Fruit fly (Drosophila melanogaster) Kc167 (cell line): ENCODE results near the gene CG6656.

Source experiments
- Myc ChIP-seq: fragments of >200 bp; optimal IDR thresholded peaks from 2 replicates; lab custom pipeline; 2017; ENCODE audit warnings: missing external identifiers
- Sin3A ChIP-seq: fragments of >200 bp; optimal IDR thresholded peaks from 2 replicates; lab custom pipeline; 2018; ENCODE audit warnings: missing external identifiers
- h ChIP-seq: fragments of >200 bp; optimal IDR thresholded peaks from 3 replicates; lab custom pipeline; 2018; ENCODE audit warnings: missing external identifiers
- insv ChIP-seq: fragments of >200 bp; optimal IDR thresholded peaks from 3 replicates; lab custom pipeline; 2018; ENCODE audit warnings: missing external identifiers
- psq ChIP-seq: fragments of >200 bp; optimal IDR thresholded peaks from 2 replicates; lab custom pipeline; 2017; ENCODE audit warnings: missing external identifiers
- ttk ChIP-seq: sonication (Bioruptor generic); optimal IDR thresholded peaks from 2 replicates; lab custom pipeline; 2017; ENCODE audit warnings: missing external identifiers

The CG6656 gene

DNA sequence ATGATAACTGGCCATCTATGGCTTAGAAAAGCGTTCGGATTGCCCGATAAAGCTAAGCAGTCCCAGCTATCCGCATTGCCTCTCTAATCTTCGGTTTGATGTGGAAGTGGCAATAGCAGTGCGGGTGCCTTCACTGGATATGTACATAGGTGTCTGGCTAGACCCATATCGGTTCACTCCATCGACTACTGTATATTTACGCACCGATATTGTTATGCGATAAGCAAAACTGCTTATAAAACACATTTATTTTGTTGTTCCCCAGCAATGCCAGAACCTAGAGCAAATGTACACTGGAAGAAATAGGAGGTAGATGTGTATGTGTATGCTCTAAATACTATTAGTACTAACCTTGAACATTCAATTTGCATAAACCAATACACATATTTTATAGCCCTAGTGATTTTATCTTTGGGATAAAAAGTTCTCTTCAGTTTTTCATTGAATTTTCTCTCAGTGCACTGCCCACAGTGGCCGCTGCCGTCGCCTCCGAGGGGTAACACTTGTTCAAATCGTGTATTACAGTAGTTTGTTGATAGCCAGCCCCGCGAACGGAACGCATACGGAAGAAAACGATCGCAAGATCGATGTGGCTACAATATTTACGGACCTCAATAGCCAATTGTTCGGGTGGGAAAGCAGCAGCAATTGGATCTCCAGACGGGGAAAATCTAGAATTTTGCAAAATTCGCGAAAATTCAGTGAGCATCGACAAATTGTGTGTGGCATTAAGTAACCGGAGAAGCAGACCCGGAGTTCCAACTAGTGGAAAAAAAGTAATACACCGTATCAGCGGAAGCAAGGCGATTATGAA, 4.7 kb upstream of the CG6656 start, which contains the start of gene CG31431:
CG31431 (plus strand) TSS at position 524 of the 814 bp plus-strand sequence.
- TF ChIP-seq Sin3A (lab: Kevin White, UChicago): no peak
- TF ChIP-seq Myc (lab: Kevin White, UChicago): no peak
- no peak for TF ChIP-seq psq (lab: Kevin White, UChicago)
- no peak for TF ChIP-seq ttk (lab: Kevin White, UChicago)
- no peak for TF ChIP-seq h (lab: Kevin White, UChicago)
- no peak for TF ChIP-seq insv

DNA sequence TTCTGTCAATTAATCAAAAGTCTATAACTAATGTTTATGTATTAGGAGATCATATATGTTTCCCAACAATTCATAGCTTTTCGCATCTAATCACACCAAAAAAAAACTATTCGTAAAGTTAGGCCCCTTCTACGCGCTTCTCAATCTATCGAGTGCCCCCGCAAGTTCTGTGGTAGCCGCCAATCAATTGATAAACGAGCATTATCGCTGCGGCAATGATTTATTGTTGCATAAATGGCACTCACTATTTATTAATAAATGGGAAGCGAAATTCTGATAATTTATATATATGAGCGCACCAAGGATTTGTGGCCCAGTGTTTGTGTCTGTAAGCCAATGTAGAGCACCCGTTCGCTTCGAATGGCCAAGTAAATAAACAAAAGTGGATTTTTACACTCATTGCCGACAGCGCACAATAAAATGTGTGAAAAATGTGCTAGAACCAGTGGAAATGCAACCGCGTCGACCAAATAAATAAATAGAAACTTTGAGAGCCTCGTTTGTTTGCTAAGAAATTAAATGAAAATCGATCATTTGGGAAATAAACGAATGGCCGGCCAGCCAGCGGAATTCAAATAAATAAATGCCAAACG, 3.6 kb upstream of the CG6656 start:
- TF ChIP-seq Sin3A (lab: Kevin White, UChicago) (no peak), psq (lab: Kevin White, UChicago) (no peak), ttk (lab: Kevin White, UChicago) (no peak), insv (no peak), h (lab: Kevin White, UChicago) (no peak)

DNA sequence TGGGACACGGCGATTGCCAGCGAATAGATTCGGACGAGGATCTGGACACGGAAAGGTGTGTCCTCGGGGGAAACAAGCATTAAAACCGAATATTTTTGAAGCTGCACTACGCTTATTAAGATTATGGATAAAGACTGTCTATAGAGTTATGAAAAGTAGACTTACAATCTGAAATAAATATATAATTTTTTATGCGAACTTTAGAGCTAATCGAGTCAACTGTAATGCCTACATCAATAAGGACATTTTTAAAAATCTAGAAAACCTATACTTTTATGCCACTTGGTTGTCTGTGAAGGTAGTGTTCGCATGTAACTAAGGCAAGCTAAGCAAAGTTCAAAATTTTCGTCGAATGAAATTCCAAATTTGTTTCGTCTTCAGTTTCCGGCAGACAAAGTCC, 1.7 kb upstream of the CG6656 start, which contains the start of gene CG31178:
CG31178 (plus strand) TSS at position 301 of the 400 bp plus-strand sequence.
- TF ChIP-seq psq (lab: Kevin White, UChicago): no peak
- no peak for TF ChIP-seq h (lab: Kevin White, UChicago)
- TF ChIP-seq ttk (lab: Kevin White, UChicago): no peak
- no peak for TF ChIP-seq Sin3A (lab: Kevin White, UChicago)
- no peak for TF ChIP-seq Myc (lab: Kevin White, UChicago)
- TF ChIP-seq insv: no peak

DNA sequence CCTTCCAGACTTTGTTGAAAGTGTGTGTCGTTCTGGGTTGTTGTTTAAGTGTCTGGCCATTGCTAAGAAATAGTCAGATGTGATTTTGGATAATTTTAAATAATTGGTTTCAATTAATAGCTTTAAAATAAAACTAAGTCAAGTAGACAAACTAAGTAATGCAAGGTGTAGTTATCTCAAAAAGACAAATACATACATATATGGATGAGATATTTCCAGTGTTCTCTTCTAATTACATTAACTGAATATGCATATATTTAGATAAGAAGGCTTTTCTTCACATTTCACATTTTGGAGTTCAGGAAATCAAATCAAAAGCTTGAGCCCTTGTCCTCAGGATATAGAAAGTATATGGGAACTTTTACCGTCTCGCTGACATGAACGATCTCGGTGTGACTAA, 2.5 kb downstream of the CG6656 start, which contains the start of gene P5CDh2:
P5CDh2 (plus strand) TSS at position 301 of the 400 bp plus-strand sequence.
- TF ChIP-seq Sin3A (lab: Kevin White, UChicago) (no peak), h (lab: Kevin White, UChicago) (no peak), insv (no peak), psq (lab: Kevin White, UChicago) (no peak), ttk (lab: Kevin White, UChicago) (no peak), Myc (lab: Kevin White, UChicago) (no peak)

DNA sequence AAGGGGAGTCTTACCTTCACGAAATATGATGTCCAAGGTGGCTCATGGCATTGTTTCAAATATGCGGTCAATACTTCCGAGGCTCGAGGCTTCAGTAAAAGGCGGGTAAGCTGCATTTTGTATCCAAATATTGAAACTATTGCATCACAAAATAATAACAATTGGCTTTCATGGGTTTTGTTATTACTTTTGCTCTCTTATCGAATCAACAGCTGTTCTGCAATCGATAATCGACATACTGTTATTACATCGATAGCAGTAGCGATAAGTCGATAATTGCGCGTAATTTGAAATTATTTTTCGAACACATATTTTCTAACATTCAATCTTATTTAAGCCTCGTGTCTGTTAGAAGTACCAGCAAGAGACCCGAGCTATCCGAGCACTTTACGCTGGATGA, 3.4 kb downstream of the CG6656 start, which contains the start of gene CG34148:
CG34148 (minus strand) TSS at position 214 of the 400 bp plus-strand sequence.
- TF ChIP-seq ttk (lab: Kevin White, UChicago) (no peak), insv (no peak), psq (lab: Kevin White, UChicago) (no peak), Myc (lab: Kevin White, UChicago) (no peak), h (lab: Kevin White, UChicago) (no peak), Sin3A (lab: Kevin White, UChicago) (no peak)

DNA sequence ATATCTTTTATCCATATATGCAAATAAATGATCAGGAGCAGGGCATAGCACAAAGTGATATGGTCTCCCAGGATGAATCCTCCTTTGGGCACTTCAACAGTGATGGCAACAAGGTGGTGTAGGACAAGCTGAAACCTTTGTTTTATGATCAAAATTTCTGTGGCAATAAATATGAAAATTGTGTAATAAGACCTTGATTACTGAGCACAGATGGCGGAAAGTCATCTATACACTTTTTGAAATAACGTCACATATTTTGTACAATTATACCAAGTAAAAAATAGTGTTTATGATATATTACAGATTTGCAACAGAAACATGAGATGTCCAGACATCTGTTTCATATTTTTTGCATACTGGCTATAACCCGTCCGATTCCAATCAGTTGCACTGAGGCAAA, 5.4 kb downstream of the CG6656 start, which contains the start of gene CG31465:
CG31465 (plus strand) TSS at position 301 of the 400 bp plus-strand sequence.
- TF ChIP-seq psq (lab: Kevin White, UChicago) (no peak), insv (no peak), Myc (lab: Kevin White, UChicago) (no peak), h (lab: Kevin White, UChicago) (no peak), Sin3A (lab: Kevin White, UChicago) (no peak), ttk (lab: Kevin White, UChicago) (no peak)

DNA sequence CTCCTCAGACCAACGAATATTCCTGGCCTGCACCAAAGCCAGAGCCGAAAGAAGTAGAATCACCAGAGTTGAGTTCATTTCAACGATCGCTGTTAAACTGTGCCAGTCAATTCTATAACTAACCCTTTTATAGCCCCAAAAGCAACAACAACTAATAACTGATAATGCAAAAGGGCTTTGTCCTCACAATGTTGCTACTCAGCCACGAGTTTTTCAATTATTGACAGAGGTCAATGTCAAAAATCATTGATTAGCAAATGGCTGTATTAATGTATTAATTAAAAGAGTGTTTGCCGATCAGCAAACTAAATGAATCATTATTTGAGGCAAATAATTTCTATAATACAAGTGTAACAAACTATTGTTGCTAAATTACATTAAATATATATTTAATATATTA, 9.3 kb downstream of the CG6656 start, which contains the start of gene fit:
fit (minus strand) TSS at position 101 of the 400 bp plus-strand sequence.
- no peak for TF ChIP-seq ttk (lab: Kevin White, UChicago)
- TF ChIP-seq Sin3A (lab: Kevin White, UChicago): no peak
- TF ChIP-seq Myc (lab: Kevin White, UChicago): no peak
- TF ChIP-seq psq (lab: Kevin White, UChicago): no peak
- no peak for TF ChIP-seq insv
- no peak for TF ChIP-seq h (lab: Kevin White, UChicago)

DNA sequence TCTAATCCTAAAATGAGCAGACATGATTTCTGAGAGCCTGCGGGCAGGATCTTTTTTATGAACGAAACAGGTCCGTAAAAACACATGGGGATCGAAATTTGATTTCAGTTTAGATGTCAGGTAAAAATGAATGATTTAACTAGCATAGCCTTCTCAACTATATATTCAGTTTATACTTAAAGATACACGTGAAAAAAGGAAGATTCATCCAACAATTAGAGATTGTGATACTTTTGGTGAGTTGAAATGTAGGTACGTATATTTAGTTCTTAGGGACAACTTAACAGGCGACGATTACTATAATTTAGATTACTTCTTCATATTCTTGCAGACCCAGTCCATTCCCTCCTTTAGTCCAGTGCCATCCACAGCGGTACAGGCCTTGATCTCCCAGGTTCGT, 10.4 kb downstream of the CG6656 start, which contains the start of gene CG17819:
CG17819 (minus strand) TSS at position 101 of the 400 bp plus-strand sequence.
- TF ChIP-seq insv (no peak), ttk (lab: Kevin White, UChicago) (no peak), h (lab: Kevin White, UChicago) (no peak), Myc (lab: Kevin White, UChicago) (no peak), Sin3A (lab: Kevin White, UChicago) (no peak), psq (lab: Kevin White, UChicago) (no peak)

DNA sequence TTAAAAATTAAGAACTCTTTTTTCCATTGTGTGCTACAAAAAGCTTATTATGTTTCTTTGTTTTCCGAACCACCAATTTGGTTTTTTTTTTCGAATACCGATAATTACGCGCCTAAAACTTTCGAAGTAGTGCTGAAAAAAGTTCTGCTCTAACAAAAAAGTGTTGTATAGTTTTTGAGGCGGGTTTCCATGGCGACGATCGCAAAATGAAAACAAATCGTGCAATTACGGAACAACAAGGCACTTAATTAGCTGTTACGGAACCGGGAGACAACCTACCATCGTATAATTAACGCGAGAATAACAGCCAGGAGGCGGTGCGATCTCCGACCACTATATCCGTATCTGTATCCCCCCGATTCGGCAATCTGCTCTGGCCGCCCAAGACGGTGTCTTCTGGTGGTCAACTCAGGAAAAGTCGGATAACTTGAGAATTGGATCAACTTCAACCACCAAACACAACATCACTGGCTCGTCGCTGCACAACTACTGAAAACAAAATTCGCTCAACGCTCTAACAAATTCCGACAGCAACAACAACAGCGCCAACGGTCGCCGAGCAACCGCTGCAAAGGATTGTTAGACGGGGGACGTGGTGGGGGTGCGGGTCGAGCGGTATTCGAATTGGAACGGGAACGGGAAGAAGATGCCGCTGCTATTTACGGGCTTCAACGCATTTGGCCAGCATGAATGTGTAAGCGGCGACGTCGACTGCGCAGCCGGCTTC, 11.9 kb downstream of the CG6656 start, which contains the start of the genes CG6678 and dnd:
CG6678 (plus strand) TSS at position 169 of the 727 bp plus-strand sequence.
dnd (minus strand) TSS at position 495 of the 727 bp plus-strand sequence.
- no peak for TF ChIP-seq ttk (lab: Kevin White, UChicago)
- TF ChIP-seq Sin3A (lab: Kevin White, UChicago): no peak
- no peak for TF ChIP-seq h (lab: Kevin White, UChicago)
- no peak for TF ChIP-seq Myc (lab: Kevin White, UChicago)
- no peak for TF ChIP-seq insv
- TF ChIP-seq psq (lab: Kevin White, UChicago): no peak

DNA sequence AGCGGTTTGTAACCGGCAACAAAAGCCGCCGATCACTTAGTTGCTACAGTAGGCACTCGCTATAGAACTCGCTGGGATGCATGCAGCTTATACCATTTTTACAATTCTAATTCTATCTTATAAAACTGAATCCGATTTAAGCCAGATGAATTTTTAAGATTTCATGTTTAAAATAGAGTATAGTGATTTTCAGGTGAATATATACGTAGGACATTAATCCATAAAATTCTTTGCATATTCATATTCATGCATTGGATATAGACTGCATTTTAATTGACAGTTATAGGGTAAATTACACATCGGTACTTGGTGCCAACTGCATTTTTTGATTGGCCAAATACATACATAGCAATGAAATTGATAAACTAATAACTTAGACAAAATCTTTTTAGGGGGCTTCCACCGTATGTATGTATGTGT, 12.5 kb downstream of the CG6656 start:
- TF ChIP-seq psq (lab: Kevin White, UChicago) (no peak), h (lab: Kevin White, UChicago) (no peak), Myc (lab: Kevin White, UChicago) (no peak), insv (no peak), ttk (lab: Kevin White, UChicago) (no peak), Sin3A (lab: Kevin White, UChicago) (no peak)
